Worm (Caenorhabditis elegans): ENCODE measurements around the gene fbxa-108.

DNA sequence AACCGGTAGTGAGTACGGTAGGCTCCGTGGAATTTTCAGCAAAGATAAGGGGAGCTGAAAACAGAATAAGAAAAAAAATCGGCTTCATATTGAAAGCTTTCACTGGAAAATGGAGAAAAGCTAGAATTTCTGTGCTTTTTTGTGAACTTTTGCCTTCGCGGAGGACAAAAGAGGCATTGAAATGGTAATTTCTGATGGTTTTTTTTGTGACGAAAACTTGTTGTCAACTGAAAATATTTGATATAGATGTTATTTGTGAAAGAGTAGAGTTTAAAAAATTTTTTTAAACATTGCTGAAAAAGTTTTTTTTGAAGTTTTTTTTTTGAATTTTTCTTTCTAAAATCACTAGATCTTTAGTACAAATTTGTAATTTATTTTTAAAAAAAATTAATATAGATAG lies 27.7 kb upstream of the fbxa-108 start, which contains the start of gene F59A1.18:
- TF ChIP-seq him-1 (tag; optimal IDR thresholded peaks at IDR 0.05) (no peak), W03F9.2 (tag; optimal IDR thresholded peaks at IDR 0.05) (no peak), dao-5 (tag; optimal IDR thresholded peaks at IDR 0.05) (no peak)

All from whole organism, L4/young adult.